Fruit fly (Drosophila melanogaster): ENCODE measurements around the gene Gnpnat.

Gnpnat gene

dm6 chr3R:29772795-29773331 is 34.8 kb downstream of the Gnpnat start (continued):
- TF ChIP-seq ey (GFP tag; optimal IDR thresholded peaks at IDR 0.05): no peak
- no peak for TF ChIP-seq Rel (GFP tag; optimal IDR thresholded peaks at IDR 0.05)
- TF ChIP-seq Rel (tag; optimal IDR thresholded peaks at IDR 0.05): peak; percentile 85

dm6 chr3R:29773833-29774324 is 35.8 kb downstream of the Gnpnat start:
- TF ChIP-seq dmrt93B (GFP tag; optimal IDR thresholded peaks at IDR 0.05): peak; percentile 61
- TF ChIP-seq Mio (GFP tag; optimal IDR thresholded peaks at IDR 0.05): peak; percentile 46
- TF ChIP-seq foxo (GFP tag; optimal IDR thresholded peaks at IDR 0.05): peak; percentile 51 to 85
- TF ChIP-seq Abd-B (GFP tag; optimal IDR thresholded peaks at IDR 0.05): no peak
- TF ChIP-seq Dfd (GFP tag; optimal IDR thresholded peaks at IDR 0.05): no peak
- peak; percentile 43 for TF ChIP-seq tai (GFP tag; optimal IDR thresholded peaks at IDR 0.05)
- no peak for TF ChIP-seq psq (GFP tag; optimal IDR thresholded peaks at IDR 0.05)
- TF ChIP-seq Rel (GFP tag; optimal IDR thresholded peaks at IDR 0.05): no peak
- peak; percentile 90 for TF ChIP-seq Rel (tag; optimal IDR thresholded peaks at IDR 0.05)
- peak; percentile 84 for TF ChIP-seq br (GFP tag; optimal IDR thresholded peaks at IDR 0.05)
- TF ChIP-seq dsf (GFP tag; optimal IDR thresholded peaks at IDR 0.05; ENCODE audit: borderline replicate concordance): no peak
- no peak for TF ChIP-seq pan (optimal IDR thresholded peaks at IDR 0.05)
- peak; percentile 52 for TF ChIP-seq CG32264 (GFP tag; optimal IDR thresholded peaks at IDR 0.05)
- no peak for TF ChIP-seq Hr83 (GFP tag; optimal IDR thresholded peaks at IDR 0.05; ENCODE audit: poor library complexity, severe bottlenecking)
- no peak for TF ChIP-seq lola (GFP tag; optimal IDR thresholded peaks at IDR 0.05)
- TF ChIP-seq CrebA (GFP tag; optimal IDR thresholded peaks at IDR 0.05; ENCODE audit: borderline replicate concordance): no peak
- TF ChIP-seq Sp1 (GFP tag; optimal IDR thresholded peaks at IDR 0.05): peak; percentile 77
- TF ChIP-seq Hnf4 (GFP tag; optimal IDR thresholded peaks at IDR 0.05): peak; percentile 38
- peak; percentile 58 for TF ChIP-seq CG9705 (GFP tag; optimal IDR thresholded peaks at IDR 0.05)
- peak; percentile 81 for TF ChIP-seq HLH106 (tag; optimal IDR thresholded peaks at IDR 0.05)
- TF ChIP-seq brk (GFP tag; optimal IDR thresholded peaks at IDR 0.05): no peak
- peak; percentile 78 for TF ChIP-seq rgr (GFP tag; optimal IDR thresholded peaks at IDR 0.05)
- no peak for TF ChIP-seq Jra (GFP tag; optimal IDR thresholded peaks at IDR 0.05)
- TF ChIP-seq Dif (GFP tag; optimal IDR thresholded peaks at IDR 0.05; ENCODE audit: partially characterized antibody): no peak
- no peak for TF ChIP-seq dl (GFP tag; optimal IDR thresholded peaks at IDR 0.05; ENCODE audit: insufficient read depth in 1 of 2, partially characterized antibody in 2 of 2)
- TF ChIP-seq usp (GFP tag; optimal IDR thresholded peaks at IDR 0.05): no peak
- peak; percentile 77 for TF ChIP-seq OdsH (GFP tag; optimal IDR thresholded peaks at IDR 0.05)
- peak; percentile 69 for TF ChIP-seq h (GFP tag; optimal IDR thresholded peaks at IDR 0.05)
- no peak for TF ChIP-seq Myc (optimal IDR thresholded peaks at IDR 0.05)
- TF ChIP-seq jim (GFP tag; optimal IDR thresholded peaks at IDR 0.05): no peak
- TF ChIP-seq GATAd (GFP tag; optimal IDR thresholded peaks at IDR 0.05): no peak
- TF ChIP-seq ey (GFP tag; optimal IDR thresholded peaks at IDR 0.05): peak; percentile 90
- TF ChIP-seq woc (GFP tag; optimal IDR thresholded peaks at IDR 0.05): peak; percentile 79
- TF ChIP-seq sv (GFP tag; optimal IDR thresholded peaks at IDR 0.05): peak; percentile 75
- TF ChIP-seq Hr78 (GFP tag; optimal IDR thresholded peaks at IDR 0.05): no peak
- peak; percentile 80 for TF ChIP-seq fru (GFP tag; optimal IDR thresholded peaks at IDR 0.05)
- TF ChIP-seq N (GFP tag; optimal IDR thresholded peaks at IDR 0.05): no peak
- TF ChIP-seq sage (GFP tag; optimal IDR thresholded peaks at IDR 0.05): no peak
- no peak for TF ChIP-seq Vsx2 (GFP tag; optimal IDR thresholded peaks at IDR 0.05; ENCODE audit: partially characterized antibody)
